Fruit fly (Drosophila melanogaster): ENCODE results near the gene CG14974.

CG14974 gene

dm6 chr3L:3617252-3617651 lies 3.6 kb downstream of the CG14974 start (continued):
- TF ChIP-seq Xbp1 (GFP tag; optimal IDR thresholded peaks at IDR 0.05): peak; percentile 80
- peak; percentile 45; the same call in 1 of the 2 replicates for TF ChIP-seq ro (GFP tag; IDR thresholded peaks at IDR 0.05)
- TF ChIP-seq CrebB (tag; optimal IDR thresholded peaks at IDR 0.05): peak; percentile 7
- peak; percentile 72 for TF ChIP-seq Mad (GFP tag; optimal IDR thresholded peaks at IDR 0.05)
- TF ChIP-seq pita (GFP tag; optimal IDR thresholded peaks at IDR 0.05): no peak
- TF ChIP-seq GATAe (GFP tag; conservative IDR thresholded peaks at IDR 0.05): no peak
- peak; percentile 56 for TF ChIP-seq her (GFP tag; optimal IDR thresholded peaks at IDR 0.05)
- peak; percentile 20 for TF ChIP-seq CG15011 (GFP tag; optimal IDR thresholded peaks at IDR 0.05)
- no peak for TF ChIP-seq yki (optimal IDR thresholded peaks at IDR 0.05)
- TF ChIP-seq row (GFP tag; IDR thresholded peaks at IDR 0.05): peak; percentile 84
- TF ChIP-seq jigr1 (GFP tag; IDR thresholded peaks at IDR 0.05): no peak
- TF ChIP-seq Ptx1 (GFP tag; IDR thresholded peaks at IDR 0.05): peak; percentile 76
- TF ChIP-seq kni (GFP tag; optimal IDR thresholded peaks at IDR 0.05): peak; percentile 54
- no peak for TF ChIP-seq bowl (GFP tag; IDR thresholded peaks at IDR 0.05)
- TF ChIP-seq gsb-n (tag; optimal IDR thresholded peaks at IDR 0.05): peak; percentile 93
- TF ChIP-seq NK7.1 (GFP tag; optimal IDR thresholded peaks at IDR 0.05): peak; percentile 37
- TF ChIP-seq ham (GFP tag; IDR thresholded peaks at IDR 0.05): no peak
- no peak for TF ChIP-seq Scr (GFP tag; IDR thresholded peaks at IDR 0.05; ENCODE audit: partially characterized antibody)
- peak; percentile 83 for TF ChIP-seq Side (GFP tag; optimal IDR thresholded peaks at IDR 0.05)
- TF ChIP-seq lilli (GFP tag; optimal IDR thresholded peaks at IDR 0.05): peak; percentile 80
- peak; percentile 76 for TF ChIP-seq oc (tag; optimal IDR thresholded peaks at IDR 0.05)
- peak; percentile 82 for TF ChIP-seq zf30C (GFP tag; optimal IDR thresholded peaks at IDR 0.05)
- TF ChIP-seq HmgD (GFP tag; optimal IDR thresholded peaks at IDR 0.05): no peak
- peak; percentile 2 for TF ChIP-seq CG9797 (GFP tag; optimal IDR thresholded peaks at IDR 0.05)
- TF ChIP-seq unpg (GFP tag; optimal IDR thresholded peaks at IDR 0.05): peak; percentile 86
- peak; percentile 74 for TF ChIP-seq twi (tag; optimal IDR thresholded peaks at IDR 0.05)
- peak; percentile 60 for TF ChIP-seq fd102C (GFP tag; optimal IDR thresholded peaks at IDR 0.05)
- TF ChIP-seq Lim3 (GFP tag; IDR thresholded peaks at IDR 0.05): no peak
- TF ChIP-seq CG1832 (GFP tag; optimal IDR thresholded peaks at IDR 0.05): no peak
- TF ChIP-seq tna (GFP tag; IDR thresholded peaks at IDR 0.05; ENCODE audit: partially characterized antibody): no peak
- TF ChIP-seq Dek (tag; optimal IDR thresholded peaks at IDR 0.05): no peak
- TF ChIP-seq CG12942 (GFP tag; optimal IDR thresholded peaks at IDR 0.05): peak; percentile 64
- peak; percentile 16 for TF ChIP-seq CG31388 (GFP tag; optimal IDR thresholded peaks at IDR 0.05)
- TF ChIP-seq pfk (GFP tag; optimal IDR thresholded peaks at IDR 0.05): no peak
- peak; percentile 72 for TF ChIP-seq PHDP (tag; optimal IDR thresholded peaks at IDR 0.05)
- TF ChIP-seq gro (GFP tag; optimal IDR thresholded peaks at IDR 0.05): no peak
- TF ChIP-seq az2 (GFP tag; optimal IDR thresholded peaks at IDR 0.05): peak; percentile 92
- TF ChIP-seq chinmo (GFP tag; IDR thresholded peaks at IDR 0.05; ENCODE audit: partially characterized antibody): no peak
- peak; percentile 82 for TF ChIP-seq CG13775 (GFP tag; optimal IDR thresholded peaks at IDR 0.05)
- no peak for TF ChIP-seq toy (GFP tag; IDR thresholded peaks at IDR 0.05)
- TF ChIP-seq seq (GFP tag; IDR thresholded peaks at IDR 0.05): peak; percentile 66
- peak; percentile 91 for TF ChIP-seq CG10979 (tag; optimal IDR thresholded peaks at IDR 0.05)
- peak; percentile 80 for TF ChIP-seq CG9609 (GFP tag; optimal IDR thresholded peaks at IDR 0.05)
- peak; percentile 42 for TF ChIP-seq pho (GFP tag; optimal IDR thresholded peaks at IDR 0.05)
- TF ChIP-seq Trl (optimal IDR thresholded peaks at IDR 0.05): no peak
- peak; percentile 76 for TF ChIP-seq Trl (GFP tag; optimal IDR thresholded peaks at IDR 0.05)
- TF ChIP-seq Meics (GFP tag; optimal IDR thresholded peaks at IDR 0.05): peak; percentile 3
- TF ChIP-seq CG17359 (tag; optimal IDR thresholded peaks at IDR 0.05): peak; percentile 70
- peak; percentile 72 for TF ChIP-seq CG8290 (GFP tag; optimal IDR thresholded peaks at IDR 0.05)
- peak; percentile 21 to 50 for TF ChIP-seq CG8290 (tag; optimal IDR thresholded peaks at IDR 0.05)
- no peak for TF ChIP-seq CG5180 (GFP tag; optimal IDR thresholded peaks at IDR 0.05)
- no peak for TF ChIP-seq HLHmδ (GFP tag; optimal IDR thresholded peaks at IDR 0.05)

Measured in whole organism, embryonic.